Worm (Caenorhabditis elegans) whole organism, L1 larva: ENCODE results near the gene pals-27.

Experiments used
- ceh-82 ChIP-seq, 3 experiments: fragments of 150-350 bp in 1 of 3; sonication (generic microtip) in 2 of 3; optimal IDR thresholded peaks; 2 replicates each; lab custom pipeline; 2014 to 2017; ENCODE audit warnings: missing biosample characterization in 3 of 3, missing genetic modification characterization in 3 of 3
- fos-1 ChIP-seq: fragments of 150-350 bp; optimal IDR thresholded peaks from 2 replicates; lab custom pipeline; 2014; ENCODE audit warnings: missing biosample characterization, missing genetic modification characterization

DNA sequence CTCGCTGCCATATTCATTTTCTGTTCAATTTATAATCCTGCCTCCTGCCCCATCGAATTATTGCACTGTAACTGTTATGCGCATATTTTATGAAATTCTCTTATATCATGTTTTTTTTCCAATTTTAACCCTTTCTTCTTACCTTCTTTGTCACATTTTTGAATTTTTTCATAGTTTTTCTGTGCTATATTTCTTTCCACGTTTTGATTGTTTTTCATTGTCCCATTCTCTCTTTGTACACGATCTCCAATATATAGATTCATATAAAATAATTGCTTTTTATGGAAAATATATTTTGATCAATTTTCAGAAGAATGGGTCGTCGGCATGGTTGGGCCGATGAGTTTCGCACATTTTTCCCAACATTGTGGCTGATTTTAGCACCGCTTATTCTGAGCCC is 31.6 kb upstream of the pals-27 start, which contains the start of gene B0285.6:
- no peak for TF ChIP-seq ceh-82 (tag; optimal IDR thresholded peaks at IDR 0.05; lab: Kevin White, UChicago)
- TF ChIP-seq fos-1 (tag; lab: Kevin White, UChicago): no peak
